Worm (Caenorhabditis elegans): ENCODE results near the gene str-256.

The str-256 gene

ce11 chrV:512420-512819 lies 11.3 kb upstream of the str-256 start, which contains the start of gene srh-37:
Gene srh-37 (minus strand): TSS chrV:512520.
- TF ChIP-seq aly-2 (tag; optimal IDR thresholded peaks at IDR 0.05) (no peak), elt-1 (tag; optimal IDR thresholded peaks at IDR 0.05) (no peak), ZK546.5 (tag; optimal IDR thresholded peaks at IDR 0.05) (no peak), egl-27 (tag; optimal IDR thresholded peaks at IDR 0.05) (no peak), mml-1 (tag; optimal IDR thresholded peaks at IDR 0.05) (no peak), tbx-2 (tag; optimal IDR thresholded peaks at IDR 0.05) (no peak), nhr-11 (tag; optimal IDR thresholded peaks at IDR 0.05) (no peak), snpc-4 (tag; optimal IDR thresholded peaks at IDR 0.05) (no peak), hmg-11 (tag; optimal IDR thresholded peaks at IDR 0.05) (no peak), nhr-12 (tag; optimal IDR thresholded peaks at IDR 0.05) (no peak), pqm-1 (tag; optimal IDR thresholded peaks at IDR 0.05) (no peak), nhr-25 (tag; optimal IDR thresholded peaks at IDR 0.05) (no peak), ceh-16 (tag; optimal IDR thresholded peaks at IDR 0.05) (no peak), fkh-10 (GFP tag; optimal IDR thresholded peaks at IDR 0.05) (no peak), R02D3.7 (tag; optimal IDR thresholded peaks at IDR 0.05) (no peak), ztf-4 (tag; optimal IDR thresholded peaks at IDR 0.05) (no peak), eor-1 (tag; optimal IDR thresholded peaks at IDR 0.05) (no peak), pha-4 (tag; optimal IDR thresholded peaks at IDR 0.05) (no peak), sea-2 (GFP tag; optimal IDR thresholded peaks at IDR 0.05) (no peak)

ce11 chrV:505191-505590 lies 4.1 kb upstream of the str-256 start, which contains the start of gene srlf-19:
Gene srlf-19 (plus strand): TSS chrV:505491.
- no peak for TF ChIP-seq ceh-16 (tag; optimal IDR thresholded peaks at IDR 0.05)
- TF ChIP-seq ztf-11 (tag; optimal IDR thresholded peaks at IDR 0.05): no peak
- no peak for TF ChIP-seq fos-1 (tag; optimal IDR thresholded peaks at IDR 0.05)
- TF ChIP-seq pqm-1 (tag; optimal IDR thresholded peaks at IDR 0.05): no peak
- no peak for TF ChIP-seq ztf-4 (tag; optimal IDR thresholded peaks at IDR 0.05)
- TF ChIP-seq nhr-23 (tag; optimal IDR thresholded peaks at IDR 0.05): no peak

ce11 chrV:503728-504127 lies 2.6 kb upstream of the str-256 start, which contains the start of gene srlf-35:
Gene srlf-35 (plus strand): TSS chrV:504028.
- TF ChIP-seq fos-1 (tag; optimal IDR thresholded peaks at IDR 0.05) (no peak), ceh-9 (tag; optimal IDR thresholded peaks at IDR 0.05) (no peak), nhr-28 (tag; optimal IDR thresholded peaks at IDR 0.05) (no peak), unc-62 (GFP tag; optimal IDR thresholded peaks at IDR 0.05) (no peak), unc-39 (tag; optimal IDR thresholded peaks at IDR 0.05) (no peak), nhr-25 (tag; optimal IDR thresholded peaks at IDR 0.05) (no peak), egl-27 (tag; optimal IDR thresholded peaks at IDR 0.05) (no peak), nfya-1 (tag; optimal IDR thresholded peaks at IDR 0.05; ENCODE audit: insufficient read depth) (no peak), lin-39 (tag; optimal IDR thresholded peaks at IDR 0.05) (no peak)

ce11 chrV:502803-503273 lies 1.7 kb upstream of the str-256 start, which contains the start of gene T01G6.10:
Gene T01G6.10 (minus strand): TSS chrV:503223.
- TF ChIP-seq R02D3.7 (tag; optimal IDR thresholded peaks at IDR 0.05) (no peak), egl-27 (tag; optimal IDR thresholded peaks at IDR 0.05) (no peak), fos-1 (tag; optimal IDR thresholded peaks at IDR 0.05) (no peak), pha-4 (tag; optimal IDR thresholded peaks at IDR 0.05) (no peak), ama-1 (optimal IDR thresholded peaks at IDR 0.05) (no peak), tbx-2 (tag; optimal IDR thresholded peaks at IDR 0.05) (no peak), elt-2 (tag; optimal IDR thresholded peaks at IDR 0.05) (no peak), zag-1 (tag; optimal IDR thresholded peaks at IDR 0.05) (no peak), pqm-1 (tag; optimal IDR thresholded peaks at IDR 0.05) (no peak), jun-1 (tag; optimal IDR thresholded peaks at IDR 0.05) (no peak), ztf-11 (tag; optimal IDR thresholded peaks at IDR 0.05) (no peak), ztf-4 (tag; optimal IDR thresholded peaks at IDR 0.05) (no peak), sea-2 (GFP tag; optimal IDR thresholded peaks at IDR 0.05) (no peak), nhr-67 (tag; optimal IDR thresholded peaks at IDR 0.05) (no peak), nhr-43 (tag; optimal IDR thresholded peaks at IDR 0.05; ENCODE audit: poor library complexity, severe bottlenecking) (no peak), daf-12 (tag; optimal IDR thresholded peaks at IDR 0.05) (no peak), fkh-2 (tag; optimal IDR thresholded peaks at IDR 0.05) (no peak), snpc-4 (tag; optimal IDR thresholded peaks at IDR 0.05) (no peak), nhr-11 (tag; optimal IDR thresholded peaks at IDR 0.05) (no peak)

Measured in whole organism, L3 larva.